Worm (Caenorhabditis elegans) whole organism, L2 larva: ENCODE data around the gene T26H5.10.

Experiments used
- Y55F3AM.14 ChIP-seq: fragments of 200-800 bp; sonication (Bioruptor generic); optimal IDR thresholded peaks from 2 replicates; lab custom pipeline; 2018; ENCODE audit warnings: mild to moderate bottlenecking, missing genetic modification characterization, missing compliant biosample characterization
- ZK546.5 ChIP-seq: sonication (generic microtip); optimal IDR thresholded peaks from 2 replicates; lab custom pipeline; 2017; ENCODE audit warnings: missing biosample characterization, missing genetic modification characterization
- alr-1 ChIP-seq: fragments of 150-350 bp; optimal IDR thresholded peaks from 2 replicates; lab custom pipeline; 2014; ENCODE audit warnings: missing biosample characterization, missing genetic modification characterization
- aly-2 ChIP-seq: fragments of 150-350 bp; optimal IDR thresholded peaks from 2 replicates; lab custom pipeline; 2014; ENCODE audit warnings: missing biosample characterization, missing genetic modification characterization
- ama-1 ChIP-seq: fragments of 150-350 bp; optimal IDR thresholded peaks from 2 replicates; lab custom pipeline; 2018; ENCODE audit warnings: inconsistent platforms
- ceh-16 ChIP-seq: fragments of 150-350 bp; optimal IDR thresholded peaks from 2 replicates; lab custom pipeline; 2014; ENCODE audit warnings: missing biosample characterization, missing genetic modification characterization
- crh-2 ChIP-seq: sonication (generic microtip); optimal IDR thresholded peaks from 2 replicates; lab custom pipeline; 2017; ENCODE audit warnings: missing biosample characterization, missing genetic modification characterization
- dmd-4 ChIP-seq: sonication (generic microtip); optimal IDR thresholded peaks from 2 replicates; lab custom pipeline; 2017; ENCODE audit warnings: missing biosample characterization, missing genetic modification characterization
- elt-3 ChIP-seq: sonication (generic microtip); optimal IDR thresholded peaks from 2 replicates; lab custom pipeline; 2017; ENCODE audit warnings: missing biosample characterization, missing genetic modification characterization
- fos-1 ChIP-seq: fragments of 150-350 bp; optimal IDR thresholded peaks from 2 replicates; lab custom pipeline; 2014; ENCODE audit warnings: missing biosample characterization, missing genetic modification characterization
- lin-13 ChIP-seq: fragments of 150-350 bp; optimal IDR thresholded peaks from 2 replicates; lab custom pipeline; 2014; ENCODE audit warnings: missing biosample characterization, missing genetic modification reagents, missing genetic modification characterization
- lsy-2 ChIP-seq, 2 experiments: fragments of 150-350 bp in 1 of 2; sonication (generic microtip) in 1 of 2; optimal IDR thresholded peaks; 2 replicates each; lab custom pipeline; 2014 to 2017; ENCODE audit warnings: missing biosample characterization in 2 of 2, missing genetic modification characterization in 2 of 2
- mbf-1 ChIP-seq: sonication (generic microtip); optimal IDR thresholded peaks from 2 replicates; lab custom pipeline; 2017; ENCODE audit warnings: missing biosample characterization, missing genetic modification characterization
- mdl-1 ChIP-seq, 2 experiments: fragments of 150-350 bp in 1 of 2; sonication (generic microtip) in 1 of 2; optimal IDR thresholded peaks; 2 replicates each; lab custom pipeline; 2017; ENCODE audit warnings: missing biosample characterization in 2 of 2, missing genetic modification characterization in 2 of 2
- nhr-10 ChIP-seq: sonication (generic microtip); optimal IDR thresholded peaks from 2 replicates; lab custom pipeline; 2017; ENCODE audit warnings: missing biosample characterization, missing genetic modification characterization
- nhr-11 ChIP-seq: fragments of 150-350 bp; optimal IDR thresholded peaks from 2 replicates; lab custom pipeline; 2014; ENCODE audit warnings: missing biosample characterization, missing genetic modification characterization
- nhr-12 ChIP-seq: fragments of 150-350 bp; optimal IDR thresholded peaks from 2 replicates; lab custom pipeline; 2014; ENCODE audit warnings: missing biosample characterization, missing genetic modification characterization
- nhr-129 ChIP-seq: fragments of 150-350 bp; optimal IDR thresholded peaks from 2 replicates; lab custom pipeline; 2014; ENCODE audit warnings: missing biosample characterization, missing genetic modification characterization
- nhr-237 ChIP-seq: fragments of 150-350 bp; optimal IDR thresholded peaks from 2 replicates; lab custom pipeline; 2014; ENCODE audit warnings: missing biosample characterization, missing genetic modification characterization
- nhr-25 ChIP-seq: fragments of 150-350 bp; sonication (generic microtip); optimal IDR thresholded peaks from 3 replicates; lab custom pipeline; 2014; ENCODE audit warnings: missing biosample characterization, missing genetic modification characterization
- nhr-6 ChIP-seq: fragments of 150-350 bp; optimal IDR thresholded peaks from 2 replicates; lab custom pipeline; 2014; ENCODE audit warnings: missing biosample characterization, missing genetic modification characterization
- nhr-77 ChIP-seq: fragments of 150-350 bp; optimal IDR thresholded peaks from 2 replicates; lab custom pipeline; 2014; ENCODE audit warnings: missing biosample characterization, missing genetic modification characterization
- peb-1 ChIP-seq: fragments of 150-350 bp; optimal IDR thresholded peaks from 2 replicates; lab custom pipeline; 2014; ENCODE audit warnings: missing biosample characterization, missing genetic modification characterization
- sem-4 ChIP-seq: fragments of 150-350 bp; optimal IDR thresholded peaks from 2 replicates; lab custom pipeline; 2014; ENCODE audit warnings: missing biosample characterization, missing genetic modification reagents, missing genetic modification characterization
- skn-1 ChIP-seq: sonication (generic microtip); optimal IDR thresholded peaks from 2 replicates; lab custom pipeline; 2017; ENCODE audit warnings: missing biosample characterization, missing genetic modification characterization
- sma-3 ChIP-seq: sonication (generic microtip); optimal IDR thresholded peaks from 2 replicates; lab custom pipeline; 2016; ENCODE audit warnings: missing genetic modification reagents, missing genetic modification characterization, missing compliant biosample characterization
- sma-9 ChIP-seq, 2 experiments: fragments of 150-350 bp in 1 of 2; sonication (generic microtip) in 1 of 2; optimal IDR thresholded peaks; 2 replicates each; lab custom pipeline; 2014 to 2016; ENCODE audit warnings: missing genetic modification characterization in 2 of 2, mild to moderate bottlenecking in 1 of 2, missing biosample characterization in 1 of 2, missing compliant biosample characterization in 1 of 2, missing genetic modification reagents in 1 of 2, moderate library complexity in 1 of 2
- snpc-4 ChIP-seq: fragments of 150-350 bp; optimal IDR thresholded peaks from 2 replicates; lab custom pipeline; 2014; ENCODE audit warnings: missing biosample characterization, missing genetic modification characterization
- unc-39 ChIP-seq: fragments of 150-350 bp; optimal IDR thresholded peaks from 2 replicates; lab custom pipeline; 2014; ENCODE audit warnings: missing biosample characterization, missing genetic modification characterization
- unc-55 ChIP-seq: fragments of 150-350 bp; sonication (generic microtip); optimal IDR thresholded peaks from 3 replicates; lab custom pipeline; 2014; ENCODE audit warnings: missing biosample characterization, missing genetic modification reagents, missing genetic modification characterization
- unc-62 ChIP-seq: fragments of 150-350 bp; optimal IDR thresholded peaks from 2 replicates; lab custom pipeline; 2014; ENCODE audit warnings: missing biosample characterization, missing genetic modification reagents, missing genetic modification characterization
- zag-1 ChIP-seq: fragments of 150-350 bp; optimal IDR thresholded peaks from 2 replicates; lab custom pipeline; 2014; ENCODE audit warnings: missing biosample characterization, missing genetic modification characterization
- ztf-1 ChIP-seq: fragments of 200-800 bp; sonication (Bioruptor generic); conservative IDR thresholded peaks from 2 replicates; pipeline ENCODE4 v1.3.6; 2022; ENCODE audit warnings: missing genetic modification characterization, missing compliant biosample characterization
- ztf-11 ChIP-seq: sonication (generic microtip); optimal IDR thresholded peaks from 2 replicates; lab custom pipeline; 2017; ENCODE audit warnings: missing biosample characterization, missing genetic modification characterization
- ztf-4 ChIP-seq: fragments of 150-350 bp; optimal IDR thresholded peaks from 2 replicates; lab custom pipeline; 2014; ENCODE audit warnings: missing biosample characterization, missing genetic modification characterization

Gene T26H5.10

DNA sequence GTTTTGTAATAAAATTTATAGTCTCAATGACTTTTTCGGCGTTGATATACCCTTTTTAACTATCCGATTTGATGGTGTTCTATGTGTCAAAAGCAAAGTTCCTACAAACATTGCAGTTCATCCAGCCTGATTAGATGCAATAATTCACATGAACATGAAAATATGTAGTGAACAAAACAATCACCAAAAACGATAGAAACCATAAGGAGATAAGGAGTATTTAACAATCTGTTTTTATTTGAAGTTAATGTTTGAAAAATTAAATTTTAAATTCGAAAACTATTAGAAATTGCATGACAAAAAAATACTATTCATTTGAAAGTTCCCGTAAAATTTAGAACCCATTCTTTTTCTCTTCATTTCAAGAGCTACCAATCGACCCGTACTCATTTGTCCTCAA is 16.7 kb downstream of the T26H5.10 start, which contains the start of gene fbxa-209:
fbxa-209 (minus strand) TSS at position 101 of the 400 bp plus-strand sequence.
- TF ChIP-seq skn-1 (tag; lab: Kevin White, UChicago) (no peak), lsy-2 (tag; optimal IDR thresholded peaks at IDR 0.05; lab: Kevin White, UChicago) (no peak), nhr-10 (tag; lab: Kevin White, UChicago) (no peak), nhr-129 (tag; lab: Kevin White, UChicago) (no peak), sem-4 (no peak), nhr-12 (no peak), unc-62 (GFP tag; lab: Kevin White, UChicago) (no peak), mdl-1 (tag; optimal IDR thresholded peaks at IDR 0.05; lab: Kevin White, UChicago) (no peak), zag-1 (no peak), ZK546.5 (tag; lab: Kevin White, UChicago) (no peak), sma-3 (GFP tag; lab: Kevin White, UChicago) (no peak), unc-39 (tag; lab: Kevin White, UChicago) (no peak), Y55F3AM.14 (GFP tag; lab: Kevin White, UChicago) (no peak), peb-1 (tag; lab: Kevin White, UChicago) (no peak), alr-1 (tag; lab: Kevin White, UChicago) (no peak)

DNA sequence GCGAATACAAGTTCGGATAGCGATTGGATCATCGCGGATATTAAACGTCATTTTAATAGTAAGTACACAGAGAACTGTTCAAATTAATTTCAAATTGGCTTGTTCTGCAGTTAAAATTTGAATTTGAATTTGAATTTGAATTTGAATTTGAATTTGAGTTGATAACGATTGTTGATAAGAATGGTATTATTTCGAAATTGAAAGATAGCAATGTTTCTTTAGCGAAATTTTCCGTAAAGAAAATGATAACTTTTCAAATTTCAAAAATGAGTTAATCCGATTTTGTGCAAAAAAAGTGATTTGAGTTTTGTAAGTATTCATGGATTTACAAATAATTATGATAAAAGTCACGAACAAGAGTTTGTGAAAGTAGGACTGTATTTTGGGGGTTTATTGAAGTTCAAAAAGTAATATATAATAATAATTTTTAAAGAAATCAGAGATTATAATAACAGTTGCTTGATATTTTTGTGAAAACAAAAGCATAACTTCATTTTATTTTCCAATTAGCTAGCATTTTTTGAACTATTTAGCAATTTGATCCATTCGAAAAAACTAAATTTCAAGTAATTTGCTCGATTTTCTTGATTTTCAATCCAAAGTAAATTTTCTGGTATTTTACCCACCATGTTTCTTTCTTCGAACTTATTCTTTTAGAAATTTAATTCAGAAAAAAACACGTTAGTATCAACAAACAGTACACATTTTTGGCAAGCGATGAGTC is 18.1 kb downstream of the T26H5.10 start, which contains the start of gene Y36E3A.2:
Y36E3A.2 (plus strand) TSS at position 674 of the 724 bp plus-strand sequence.
- no peak for TF ChIP-seq peb-1 (tag; lab: Kevin White, UChicago)
- TF ChIP-seq elt-3: no peak
- no peak for TF ChIP-seq ZK546.5 (tag; lab: Kevin White, UChicago)
- TF ChIP-seq fos-1 (tag; lab: Kevin White, UChicago): peak; percentile 48

DNA sequence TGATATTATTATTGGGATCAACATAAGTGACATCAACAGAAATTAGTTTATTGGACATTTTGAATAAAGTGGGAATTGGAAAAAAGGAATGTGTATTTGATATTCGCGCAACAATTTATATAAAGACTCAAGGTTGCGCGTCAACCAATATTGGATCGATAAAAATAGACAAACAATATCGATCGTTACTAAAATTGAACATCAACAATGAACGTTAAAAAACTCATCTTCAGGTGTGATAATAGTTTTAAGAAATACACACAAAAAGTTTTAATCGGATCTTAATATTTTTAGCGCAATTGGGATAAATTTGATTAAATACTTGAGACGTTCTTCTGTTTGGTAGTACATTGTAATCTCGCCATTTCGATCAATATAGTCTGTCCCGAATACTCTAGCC is 20.0 kb downstream of the T26H5.10 start, which contains the start of gene fbxa-104:
fbxa-104 (minus strand) TSS at position 83 of the 400 bp plus-strand sequence.
- no peak for TF ChIP-seq nhr-11 (tag; lab: Kevin White, UChicago)
- no peak for TF ChIP-seq unc-39 (tag; lab: Kevin White, UChicago)

DNA sequence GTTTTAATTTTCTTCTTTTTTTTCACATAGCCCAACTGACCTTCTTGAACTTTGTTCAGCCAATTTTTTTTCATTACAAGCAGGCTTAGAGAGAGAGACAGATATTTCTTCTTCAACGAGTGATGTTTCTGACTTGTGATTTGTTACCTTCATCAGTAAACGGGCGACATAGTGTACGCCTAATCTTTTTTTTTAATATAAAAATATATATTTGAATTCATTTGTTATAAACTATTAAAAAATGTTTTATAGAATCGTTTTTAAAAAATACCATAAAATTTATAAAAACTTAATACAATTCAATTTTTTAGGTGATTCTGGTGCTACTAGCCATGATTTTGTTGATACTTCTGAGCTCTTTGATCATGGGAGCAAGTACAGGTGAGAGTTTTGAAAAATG is 25.8 kb downstream of the T26H5.10 start, which contains the start of gene T06E6.10:
T06E6.10 (plus strand) TSS at position 301 of the 400 bp plus-strand sequence.
- TF ChIP-seq mbf-1: no peak
- no peak for TF ChIP-seq mdl-1 (tag; optimal IDR thresholded peaks at IDR 0.05; lab: Kevin White, UChicago)
- TF ChIP-seq peb-1 (tag; lab: Kevin White, UChicago): no peak
- no peak for TF ChIP-seq ZK546.5 (tag; lab: Kevin White, UChicago)
- no peak for TF ChIP-seq nhr-12
- no peak for TF ChIP-seq alr-1 (tag; lab: Kevin White, UChicago)
- TF ChIP-seq fos-1 (tag; lab: Kevin White, UChicago): no peak
- TF ChIP-seq ama-1 (lab: Kevin White, UChicago): no peak
- no peak for TF ChIP-seq ceh-16 (tag; lab: Kevin White, UChicago)
- TF ChIP-seq sma-9 (GFP tag; optimal IDR thresholded peaks at IDR 0.05; lab: Kevin White, UChicago): no peak
- TF ChIP-seq sma-9 (tag; optimal IDR thresholded peaks at IDR 0.05; lab: Kevin White, UChicago): no peak
- TF ChIP-seq lin-13 (GFP tag; lab: Kevin White, UChicago): no peak

DNA sequence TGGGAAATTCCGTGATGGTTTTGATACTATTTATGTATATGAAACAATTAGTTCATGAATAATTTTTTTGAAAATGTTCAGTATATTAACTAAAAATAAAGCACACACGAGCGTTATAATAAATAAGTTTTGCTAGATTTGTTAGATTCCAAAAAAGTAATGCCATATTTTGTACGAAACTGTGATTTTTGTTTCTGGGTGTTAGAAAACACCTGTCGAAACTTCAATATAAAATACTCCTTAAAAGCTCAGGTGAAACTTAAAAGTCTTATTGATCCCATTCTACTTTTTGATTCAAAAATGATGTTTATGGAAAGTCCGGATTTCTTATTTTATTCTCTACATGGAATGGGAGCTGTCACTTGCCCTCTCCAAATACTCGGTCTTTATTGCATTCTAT is 27.7 kb downstream of the T26H5.10 start, which contains the start of gene srh-265:
srh-265 (plus strand) TSS at position 301 of the 400 bp plus-strand sequence.
- TF ChIP-seq nhr-6 (tag; lab: Kevin White, UChicago) (no peak), ztf-4 (tag; lab: Kevin White, UChicago) (no peak), alr-1 (tag; lab: Kevin White, UChicago) (no peak), elt-3 (no peak), nhr-77 (tag; lab: Kevin White, UChicago) (no peak), snpc-4 (tag; lab: Kevin White, UChicago) (no peak), nhr-129 (tag; lab: Kevin White, UChicago) (no peak)
- TF ChIP-seq, all 48 proteins: peak for 0

DNA sequence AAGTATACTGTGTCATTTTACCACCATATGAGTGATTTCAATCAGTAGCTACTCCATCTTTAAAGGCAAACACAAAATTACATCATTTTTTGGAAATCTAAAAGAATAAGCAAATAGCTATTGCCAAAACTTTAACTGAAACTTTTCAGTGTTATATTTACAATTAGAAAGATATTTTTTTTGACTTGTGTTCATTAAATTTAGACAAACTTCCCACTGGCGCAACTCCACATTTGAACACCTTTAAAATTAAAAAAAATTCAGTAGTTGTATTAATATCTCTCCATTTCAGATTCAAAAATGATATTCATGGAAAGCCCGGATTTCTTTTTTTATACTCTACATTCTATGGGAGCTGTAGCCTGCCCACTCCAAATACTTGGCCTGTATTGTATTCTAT is 29.8 kb downstream of the T26H5.10 start, which contains the start of gene srh-264:
srh-264 (plus strand) TSS at position 301 of the 400 bp plus-strand sequence.
- TF ChIP-seq ZK546.5 (tag; lab: Kevin White, UChicago) (no peak), skn-1 (tag; lab: Kevin White, UChicago) (no peak), ztf-11 (tag; lab: Kevin White, UChicago) (no peak), ztf-1 (no peak), nhr-25 (tag; lab: Kevin White, UChicago) (no peak), sma-9 (GFP tag; optimal IDR thresholded peaks at IDR 0.05; lab: Kevin White, UChicago) (no peak), sma-9 (tag; optimal IDR thresholded peaks at IDR 0.05; lab: Kevin White, UChicago) (no peak), aly-2 (tag; lab: Kevin White, UChicago) (no peak), unc-62 (GFP tag; lab: Kevin White, UChicago) (no peak), nhr-237 (no peak), crh-2 (tag; lab: Kevin White, UChicago) (no peak), unc-55 (no peak), ama-1 (lab: Kevin White, UChicago) (no peak), ceh-16 (tag; lab: Kevin White, UChicago) (no peak), dmd-4 (tag; lab: Kevin White, UChicago) (no peak)
